Worm (Caenorhabditis elegans): Measurements from ENCODE around the gene col-173.

DNA sequence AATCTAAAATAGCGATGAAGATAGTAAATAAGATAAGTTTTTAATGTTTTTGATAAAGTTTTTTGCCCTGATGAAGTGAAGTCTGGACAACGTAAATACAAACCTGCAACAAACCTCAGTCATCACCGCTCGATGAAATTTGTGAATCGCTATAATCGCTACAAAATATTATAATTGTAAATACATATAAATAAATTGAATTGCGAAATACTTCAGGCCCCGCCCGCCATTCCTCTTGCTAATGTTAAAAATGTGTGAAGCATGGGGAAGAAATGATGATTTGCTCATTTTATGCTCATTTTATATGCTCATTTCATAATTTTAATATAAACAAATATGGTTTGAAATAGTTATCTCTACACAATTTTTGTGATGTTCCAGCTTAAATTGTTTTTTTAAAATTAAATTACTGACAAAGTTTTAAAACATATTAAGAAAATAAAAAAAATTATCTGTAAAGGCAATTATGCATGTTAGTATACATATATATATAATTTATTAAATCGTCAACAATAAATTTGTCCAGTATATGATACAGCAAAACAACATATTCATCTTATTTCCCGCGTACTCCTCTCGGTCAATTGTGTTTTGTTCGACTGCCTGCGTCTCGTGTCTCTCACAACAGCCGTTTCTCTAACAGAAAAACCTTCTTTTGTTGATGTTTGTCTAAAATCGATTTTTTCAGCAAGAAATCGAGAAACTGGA lies 26.9 kb upstream of the col-173 start, which contains the start of gene sid-5:
- TF ChIP-seq C17E4.6 (GFP tag; IDR thresholded peaks at IDR 0.05) (no peak), hrde-1 (tag; optimal IDR thresholded peaks at IDR 0.05; ENCODE audit: borderline replicate concordance) (no peak), chd-7 (tag; optimal IDR thresholded peaks at IDR 0.05) (no peak), nfya-1 (tag; optimal IDR thresholded peaks at IDR 0.05; ENCODE audit: borderline replicate concordance, insufficient read depth) (no peak), mes-4 (tag; optimal IDR thresholded peaks at IDR 0.05) (no peak), K11D2.4 (GFP tag; IDR thresholded peaks at IDR 0.05) (no peak), egl-18 (GFP tag; IDR thresholded peaks at IDR 0.05) (no peak), die-1 (tag; optimal IDR thresholded peaks at IDR 0.05) (no peak), D2030.7 (GFP tag; IDR thresholded peaks at IDR 0.05) (no peak), F49E8.2 (tag; optimal IDR thresholded peaks at IDR 0.05; ENCODE audit: insufficient read depth) (no peak)
